Worm (Caenorhabditis elegans): ENCODE results near the gene fmo-3.

Gene fmo-3

ce11 chrIII:10703833-10704232 is 9.4 kb downstream of the fmo-3 start:
- TF ChIP-seq snpc-4 (tag; optimal IDR thresholded peaks at IDR 0.05) (no peak), M03D4.4 (tag; optimal IDR thresholded peaks at IDR 0.05) (no peak), mep-1 (tag; optimal IDR thresholded peaks at IDR 0.05) (no peak), mab-5 (tag; optimal IDR thresholded peaks at IDR 0.05) (no peak), elt-3 (tag; optimal IDR thresholded peaks at IDR 0.05) (no peak), unc-120 (tag; optimal IDR thresholded peaks at IDR 0.05; ENCODE audit: poor library complexity, severe bottlenecking) (no peak), hlh-1 (tag; optimal IDR thresholded peaks at IDR 0.05) (no peak), elt-1 (tag; optimal IDR thresholded peaks at IDR 0.05; ENCODE audit: borderline replicate concordance, insufficient read depth) (no peak), flh-1 (GFP tag; optimal IDR thresholded peaks at IDR 0.05) (no peak), pha-4 (tag; optimal IDR thresholded peaks at IDR 0.05) (no peak), ham-2 (GFP tag; optimal IDR thresholded peaks at IDR 0.05) (no peak), ceh-83 (GFP tag; optimal IDR thresholded peaks at IDR 0.05) (no peak), lin-32 (GFP tag; optimal IDR thresholded peaks at IDR 0.05) (no peak)

ce11 chrIII:10704499-10704898 is 10.0 kb downstream of the fmo-3 start:
- TF ChIP-seq ceh-39 (tag; optimal IDR thresholded peaks at IDR 0.05) (no peak), nhr-76 (tag; optimal IDR thresholded peaks at IDR 0.05) (no peak), hlh-1 (tag; optimal IDR thresholded peaks at IDR 0.05) (no peak), lin-32 (GFP tag; optimal IDR thresholded peaks at IDR 0.05) (no peak), ztf-11 (tag; optimal IDR thresholded peaks at IDR 0.05) (no peak), unc-39 (tag; optimal IDR thresholded peaks at IDR 0.05) (no peak), lin-13 (tag; optimal IDR thresholded peaks at IDR 0.05) (no peak), flh-1 (GFP tag; optimal IDR thresholded peaks at IDR 0.05) (no peak), bed-3 (GFP tag; optimal IDR thresholded peaks at IDR 0.05) (no peak), cnd-1 (tag; optimal IDR thresholded peaks at IDR 0.05) (no peak)

ce11 chrIII:10706481-10706880 is 12.0 kb downstream of the fmo-3 start:
- TF ChIP-seq unc-62 (GFP tag; optimal IDR thresholded peaks at IDR 0.05), result no peak
- TF ChIP-seq nhr-237 (tag; optimal IDR thresholded peaks at IDR 0.05), result no peak
- TF ChIP-seq lin-32 (GFP tag; optimal IDR thresholded peaks at IDR 0.05), result no peak
- no peak for TF ChIP-seq mep-1 (tag; optimal IDR thresholded peaks at IDR 0.05)
- no peak for TF ChIP-seq mab-5 (tag; optimal IDR thresholded peaks at IDR 0.05)
- TF ChIP-seq unc-120 (tag; optimal IDR thresholded peaks at IDR 0.05; ENCODE audit: poor library complexity, severe bottlenecking), result no peak
- TF ChIP-seq ceh-43 (GFP tag; optimal IDR thresholded peaks at IDR 0.05), result no peak
- no peak for TF ChIP-seq ceh-83 (GFP tag; optimal IDR thresholded peaks at IDR 0.05)
- TF ChIP-seq bed-3 (GFP tag; optimal IDR thresholded peaks at IDR 0.05), result no peak
- TF ChIP-seq lsy-2 (tag; optimal IDR thresholded peaks at IDR 0.05), result no peak
- no peak for TF ChIP-seq ces-1 (GFP tag; optimal IDR thresholded peaks at IDR 0.05)
- no peak for TF ChIP-seq lin-13 (tag; optimal IDR thresholded peaks at IDR 0.05)
- no peak for TF ChIP-seq flh-1 (GFP tag; optimal IDR thresholded peaks at IDR 0.05)

- peak; percentile 86 for TF ChIP-seq lin-13 (tag; optimal IDR thresholded peaks at IDR 0.05)
- peak; percentile 30 for TF ChIP-seq tbx-8 (GFP tag; optimal IDR thresholded peaks at IDR 0.05)
- peak; percentile 67 for TF ChIP-seq pha-4 (tag; optimal IDR thresholded peaks at IDR 0.05)
- TF ChIP-seq elt-1 (tag; optimal IDR thresholded peaks at IDR 0.05; ENCODE audit: borderline replicate concordance, insufficient read depth), result no peak
- no peak for TF ChIP-seq unc-62 (GFP tag; optimal IDR thresholded peaks at IDR 0.05)
- no peak for TF ChIP-seq nhr-12 (tag; optimal IDR thresholded peaks at IDR 0.05)
- TF ChIP-seq ztf-11 (tag; optimal IDR thresholded peaks at IDR 0.05), result peak; percentile 8
- TF ChIP-seq lin-32 (GFP tag; optimal IDR thresholded peaks at IDR 0.05), result peak; percentile 12
- peak; percentile 6 for TF ChIP-seq unc-39 (tag; optimal IDR thresholded peaks at IDR 0.05)
- no peak for TF ChIP-seq nhr-2 (tag; optimal IDR thresholded peaks at IDR 0.05)
- TF ChIP-seq ces-1 (GFP tag; optimal IDR thresholded peaks at IDR 0.05), result peak; percentile 89
- TF ChIP-seq mep-1 (tag; optimal IDR thresholded peaks at IDR 0.05), result peak; percentile 44
- TF ChIP-seq cnd-1 (tag; optimal IDR thresholded peaks at IDR 0.05), result peak; percentile 29
- no peak for TF ChIP-seq elt-3 (tag; optimal IDR thresholded peaks at IDR 0.05)
- peak; percentile 1 for TF ChIP-seq ceh-43 (GFP tag; optimal IDR thresholded peaks at IDR 0.05)
- peak; percentile 55 for TF ChIP-seq nhr-237 (tag; optimal IDR thresholded peaks at IDR 0.05)
- TF ChIP-seq lsy-2 (tag; optimal IDR thresholded peaks at IDR 0.05), result peak; percentile 80
- TF ChIP-seq sptf-1 (tag; optimal IDR thresholded peaks at IDR 0.05), result peak; percentile 83
- peak; percentile 64 for TF ChIP-seq M03D4.4 (tag; optimal IDR thresholded peaks at IDR 0.05)
- peak; percentile 31 for TF ChIP-seq hlh-1 (tag; optimal IDR thresholded peaks at IDR 0.05)
- TF ChIP-seq bed-3 (GFP tag; optimal IDR thresholded peaks at IDR 0.05), result peak; percentile 7
- no peak for TF ChIP-seq nhr-76 (tag; optimal IDR thresholded peaks at IDR 0.05)
- TF ChIP-seq drap-1 (GFP tag; optimal IDR thresholded peaks at IDR 0.05), result peak; percentile 9
- TF ChIP-seq flh-1 (GFP tag; optimal IDR thresholded peaks at IDR 0.05), result no peak
- no peak for TF ChIP-seq mab-5 (tag; optimal IDR thresholded peaks at IDR 0.05)
- TF ChIP-seq mls-2 (tag; optimal IDR thresholded peaks at IDR 0.05), result peak; percentile 64
- peak; percentile 36 for TF ChIP-seq ceh-39 (tag; optimal IDR thresholded peaks at IDR 0.05)
- peak; percentile 34 for TF ChIP-seq unc-120 (tag; optimal IDR thresholded peaks at IDR 0.05; ENCODE audit: poor library complexity, severe bottlenecking)
Observed at ce11 chrIII:10706972-10707438, 12.5 kb downstream of the fmo-3 start, which contains the start of the genes Y39A1A.21 and Y39A1A.22. Y39A1A.21 (minus strand) TSS chrIII:10707022. Y39A1A.22 (minus strand) TSS chrIII:10707028.

Measured in whole organism, mixed stage, embryonic.